Fruit fly (Drosophila melanogaster) whole organism, embryonic: ENCODE data around the gene CG42819.

Source experiments
- ATbp ChIP-seq: fragments of 200-800 bp; sonication (Bioruptor generic); optimal IDR thresholded peaks from 2 replicates; lab custom pipeline; 2017; ENCODE audit warnings: missing biosample characterization, mild to moderate bottlenecking, missing genetic modification characterization, missing genetic modification reagents
- Aef1 ChIP-seq: fragments of 200-800 bp; sonication (Bioruptor generic); IDR thresholded peaks from 3 replicates; pipeline ENCODE4 v1.3.6; 2022; ENCODE audit warnings: missing biosample characterization, missing genetic modification characterization
- CG10209 ChIP-seq: fragments of 200-800 bp; sonication (Bioruptor generic); optimal IDR thresholded peaks from 3 replicates; lab custom pipeline; 2017; ENCODE audit warnings: missing biosample characterization, mild to moderate bottlenecking, missing genetic modification characterization, missing genetic modification reagents
- CG11695 ChIP-seq: fragments of 200-800 bp; sonication (Bioruptor generic); IDR thresholded peaks from 3 replicates; pipeline ENCODE4 v1.3.6; 2022; ENCODE audit warnings: missing biosample characterization, missing genetic modification characterization
- CG11696 ChIP-seq: fragments of 200-800 bp; sonication (Bioruptor generic); IDR thresholded peaks from 2 replicates; pipeline ENCODE4 v1.3.6; 2022; ENCODE audit warnings: missing biosample characterization, missing genetic modification characterization
- CG14667 ChIP-seq: fragments of 200-800 bp; sonication (Bioruptor generic); IDR thresholded peaks from 2 replicates; pipeline ENCODE4 v1.3.6; 2022; ENCODE audit warnings: missing biosample characterization, missing genetic modification characterization
- CG15479 ChIP-seq: fragments of 200-800 bp; sonication (Bioruptor generic); optimal IDR thresholded peaks from 3 replicates; lab custom pipeline; 2019; ENCODE audit warnings: missing biosample characterization, mild to moderate bottlenecking, missing genetic modification characterization, moderate library complexity
- CG16813 ChIP-seq: fragments of 200-800 bp; sonication (Bioruptor generic); IDR thresholded peaks from 3 replicates; pipeline ENCODE4 v1.3.6; 2022; ENCODE audit warnings: missing biosample characterization, missing genetic modification characterization; ENCODE audit not compliant: partially characterized antibody
- CG16863 ChIP-seq: fragments of 200-800 bp; sonication (Bioruptor generic); optimal IDR thresholded peaks from 3 replicates; lab custom pipeline; 2016; ENCODE audit warnings: missing biosample characterization, missing genetic modification characterization
- CG17359 ChIP-seq: fragments of 200-800 bp; sonication (Bioruptor generic); optimal IDR thresholded peaks from 3 replicates; lab custom pipeline; 2018; ENCODE audit warnings: missing biosample characterization, mild to moderate bottlenecking, missing genetic modification characterization, moderate library complexity
- CG18011 ChIP-seq: fragments of 200-800 bp; sonication (Bioruptor generic); optimal IDR thresholded peaks from 2 replicates; lab custom pipeline; 2017; ENCODE audit warnings: missing biosample characterization, missing genetic modification characterization, mild to moderate bottlenecking, moderate library complexity, missing genotype
- CG2120 ChIP-seq: fragments of 200-800 bp; sonication (Bioruptor generic); optimal IDR thresholded peaks from 3 replicates; lab custom pipeline; 2016; ENCODE audit warnings: missing biosample characterization, missing genetic modification characterization
- CG4707 ChIP-seq: fragments of 200-800 bp; sonication (Bioruptor generic); optimal IDR thresholded peaks from 2 replicates; lab custom pipeline; 2018; ENCODE audit warnings: missing biosample characterization, mild to moderate bottlenecking, missing genetic modification characterization, moderate library complexity
- CG6654 ChIP-seq: fragments of 200-800 bp; sonication (Bioruptor generic); optimal IDR thresholded peaks from 2 replicates; lab custom pipeline; 2017; ENCODE audit warnings: missing biosample characterization, mild to moderate bottlenecking, missing genetic modification characterization
- CrebB ChIP-seq: fragments of 200-800 bp; sonication (Bioruptor generic); optimal IDR thresholded peaks from 3 replicates; lab custom pipeline; 2018; ENCODE audit warnings: missing biosample characterization, mild to moderate bottlenecking, missing genetic modification characterization
- Deaf1 ChIP-seq: fragments of 200-800 bp; optimal IDR thresholded peaks from 3 replicates; lab custom pipeline; 2019; ENCODE audit warnings: missing biosample characterization, mild to moderate bottlenecking, missing genetic modification characterization, moderate library complexity
- ERR ChIP-seq: fragments of 200-800 bp; sonication (Bioruptor generic); optimal IDR thresholded peaks from 2 replicates; lab custom pipeline; 2016; ENCODE audit warnings: missing biosample characterization, missing genetic modification characterization
- Gug ChIP-seq: fragments of 200-800 bp; sonication (Bioruptor generic); IDR thresholded peaks from 4 replicates; pipeline ENCODE4 v1.3.6; 2022; ENCODE audit warnings: missing biosample characterization, missing genetic modification characterization
- Hr51 ChIP-seq, 2 experiments: fragments of 200-800 bp; sonication (Bioruptor generic); optimal IDR thresholded peaks; 2 replicates in 1 of 2; 3 replicates in 1 of 2; lab custom pipeline; 2016 to 2018; ENCODE audit warnings: missing biosample characterization in 2 of 2, missing genetic modification characterization in 2 of 2, mild to moderate bottlenecking in 1 of 2, moderate library complexity in 1 of 2
- MBD-R2 ChIP-seq: fragments of 200-800 bp; sonication (Bioruptor generic); IDR thresholded peaks from 2 replicates; pipeline ENCODE4 v1.3.6; 2022; ENCODE audit warnings: missing biosample characterization, missing genetic modification characterization
- MESR4 ChIP-seq: fragments of 200-800 bp; sonication (Bioruptor generic); optimal IDR thresholded peaks from 2 replicates; lab custom pipeline; 2018; ENCODE audit warnings: missing biosample characterization, mild to moderate bottlenecking, missing genetic modification characterization, moderate library complexity
- MTF-1 ChIP-seq: fragments of 200-800 bp; sonication (Bioruptor generic); optimal IDR thresholded peaks from 2 replicates; lab custom pipeline; 2018; ENCODE audit warnings: missing biosample characterization, mild to moderate bottlenecking, missing genetic modification characterization, borderline replicate concordance
- Myb ChIP-seq: fragments of 200-800 bp; sonication (Bioruptor generic); optimal IDR thresholded peaks from 2 replicates; lab custom pipeline; 2016; ENCODE audit warnings: missing biosample characterization, missing genetic modification characterization
- NC2α ChIP-seq: fragments of 200-800 bp; sonication (Bioruptor generic); optimal IDR thresholded peaks from 2 replicates; lab custom pipeline; 2016; ENCODE audit warnings: missing biosample characterization, missing genetic modification characterization
- Poxn ChIP-seq: fragments of 200-800 bp; sonication (Bioruptor generic); IDR thresholded peaks from 2 replicates; pipeline ENCODE4 v1.3.6; 2022; ENCODE audit warnings: missing biosample characterization, missing genetic modification characterization
- Ptx1 ChIP-seq: fragments of 200-800 bp; sonication (Bioruptor generic); IDR thresholded peaks from 2 replicates; pipeline ENCODE4 v1.3.6; 2022; ENCODE audit warnings: missing biosample characterization, missing genetic modification characterization
- Xrp1 ChIP-seq: fragments of 200-800 bp; sonication (Bioruptor generic); IDR thresholded peaks from 2 replicates; pipeline ENCODE4 v1.3.6; 2022; ENCODE audit warnings: missing biosample characterization, missing genetic modification characterization
- abd-A ChIP-seq: fragments of 200-800 bp; sonication (Bioruptor generic); optimal IDR thresholded peaks from 3 replicates; lab custom pipeline; 2019; ENCODE audit warnings: missing biosample characterization, mild to moderate bottlenecking, missing genetic modification characterization, moderate library complexity
- az2 ChIP-seq: fragments of 200-800 bp; sonication (Bioruptor generic); optimal IDR thresholded peaks from 3 replicates; lab custom pipeline; 2016; ENCODE audit warnings: missing biosample characterization, missing genetic modification characterization
- caup ChIP-seq: fragments of 200-800 bp; sonication (Bioruptor generic); optimal IDR thresholded peaks from 3 replicates; lab custom pipeline; 2017; ENCODE audit warnings: missing biosample characterization, mild to moderate bottlenecking, missing genetic modification characterization, moderate library complexity; ENCODE audit not compliant: severe bottlenecking
- corto ChIP-seq: fragments of 200-800 bp; sonication (Bioruptor generic); optimal IDR thresholded peaks from 2 replicates; lab custom pipeline; 2016; ENCODE audit warnings: missing biosample characterization, mild to moderate bottlenecking, missing genetic modification characterization, moderate library complexity
- crc ChIP-seq: fragments of 200-800 bp; sonication (Bioruptor generic); optimal IDR thresholded peaks from 2 replicates; lab custom pipeline; 2016; ENCODE audit warnings: missing biosample characterization, missing genetic modification characterization
- grau ChIP-seq: fragments of 200-800 bp; optimal IDR thresholded peaks from 3 replicates; lab custom pipeline; 2019; ENCODE audit warnings: missing biosample characterization, mild to moderate bottlenecking, missing genetic modification characterization, moderate library complexity
- kay ChIP-seq: fragments of 200-800 bp; sonication (Bioruptor generic); optimal IDR thresholded peaks from 2 replicates; lab custom pipeline; 2016; ENCODE audit warnings: missing biosample characterization, missing genetic modification characterization
- knrl ChIP-seq: fragments of 200-800 bp; sonication (Bioruptor generic); IDR thresholded peaks from 3 replicates; pipeline ENCODE4 v1.3.6; 2022; ENCODE audit warnings: missing biosample characterization, missing genetic modification characterization; ENCODE audit not compliant: partially characterized antibody
- lola ChIP-seq, 3 experiments: fragments of >200 bp in 2 of 3; fragments of 200-800 bp in 1 of 3; sonication (Bioruptor generic) in 1 of 3; optimal IDR thresholded peaks; 2 replicates each; lab custom pipeline; 2017 to 2019; ENCODE audit warnings: missing biosample characterization in 3 of 3, missing genetic modification characterization in 3 of 3, mild to moderate bottlenecking in 1 of 3, moderate library complexity in 1 of 3
- lov ChIP-seq, 2 experiments: fragments of 200-800 bp in 1 of 2; fragments of >200 bp in 1 of 2; sonication (Bioruptor generic) in 1 of 2; IDR thresholded peaks in 1 of 2; optimal IDR thresholded peaks in 1 of 2; 2 replicates in 1 of 2; 3 replicates in 1 of 2; pipeline versions ENCODE4 v1.3.6 to Lab custom; 2017 to 2022; ENCODE audit warnings: missing biosample characterization in 1 of 2, missing genetic modification characterization in 1 of 2
- nerfin-1 ChIP-seq: fragments of 200-800 bp; sonication (Bioruptor generic); optimal IDR thresholded peaks from 3 replicates; lab custom pipeline; 2019; ENCODE audit warnings: missing biosample characterization, mild to moderate bottlenecking, missing genetic modification characterization, moderate library complexity
- nom ChIP-seq: fragments of 200-800 bp; sonication (Bioruptor generic); optimal IDR thresholded peaks from 2 replicates; lab custom pipeline; 2017; ENCODE audit warnings: missing biosample characterization, missing genetic modification characterization, mild to moderate bottlenecking, moderate library complexity, missing genetic modification reagents
- org-1 ChIP-seq: fragments of 200-800 bp; sonication (Bioruptor generic); optimal IDR thresholded peaks from 2 replicates; lab custom pipeline; 2017; ENCODE audit warnings: missing biosample characterization, missing genetic modification characterization
- otp ChIP-seq: fragments of 200-800 bp; sonication (Bioruptor generic); IDR thresholded peaks from 3 replicates; pipeline ENCODE4, ENCODE4 v1.3.6; 2022; ENCODE audit warnings: missing biosample characterization, missing genetic modification characterization
- sd ChIP-seq: fragments of 200-800 bp; sonication (Bioruptor generic); optimal IDR thresholded peaks from 3 replicates; lab custom pipeline; 2018; ENCODE audit warnings: missing biosample characterization, mild to moderate bottlenecking, missing genetic modification characterization, moderate library complexity
- sna ChIP-seq: fragments of 200-800 bp; sonication (Bioruptor generic); IDR thresholded peaks from 2 replicates; pipeline ENCODE4 v1.3.6; 2022; ENCODE audit warnings: missing biosample characterization, missing genetic modification characterization; ENCODE audit not compliant: partially characterized antibody
- so ChIP-seq: fragments of 200-800 bp; sonication (Bioruptor generic); IDR thresholded peaks from 3 replicates; pipeline ENCODE4 v1.3.6; 2022; ENCODE audit warnings: missing biosample characterization, missing genetic modification characterization
- sob ChIP-seq: fragments of 200-800 bp; sonication (Bioruptor generic); IDR thresholded peaks from 2 replicates; pipeline ENCODE4 v1.3.6; 2022; ENCODE audit warnings: missing biosample characterization, missing genetic modification characterization
- tx ChIP-seq: fragments of 200-800 bp; sonication (Bioruptor generic); optimal IDR thresholded peaks from 2 replicates; lab custom pipeline; 2016; ENCODE audit warnings: missing biosample characterization, missing genetic modification characterization
- wdn ChIP-seq: fragments of 200-800 bp; sonication (Bioruptor generic); IDR thresholded peaks from 2 replicates; pipeline ENCODE4 v1.3.6; 2022; ENCODE audit warnings: missing biosample characterization, missing genetic modification characterization

Gene CG42819

dm6 chr2L:8365701-8366643 is 23.2 kb downstream of the CG42819 start, which contains the start of gene Pp2A-29B:
Pp2A-29B (plus strand) TSS chr2L:8366038.
- TF ChIP-seq Xrp1 (GFP tag; lab: Robert Waterston, UW), result no peak
- no peak for TF ChIP-seq Myb
- no peak for TF ChIP-seq so (GFP tag; lab: Robert Waterston, UW)
- no peak for TF ChIP-seq lov (optimal IDR thresholded peaks at IDR 0.05; lab: Kevin White, UChicago)
- no peak for TF ChIP-seq lov (GFP tag; IDR thresholded peaks at IDR 0.05; lab: Robert Waterston, UW)
- TF ChIP-seq CG10209 (GFP tag; lab: Kevin White, UChicago), result no peak
- peak; percentile 8; the same call in 1 of the 4 replicates for TF ChIP-seq Gug
- peak; percentile 100 for TF ChIP-seq CG16813 (GFP tag; lab: Robert Waterston, UW)
- TF ChIP-seq ERR (GFP tag; lab: Kevin White, UChicago), result no peak
- peak; percentile 100 for TF ChIP-seq knrl
- TF ChIP-seq corto, result no peak
- no peak for TF ChIP-seq CrebB (tag; lab: Kevin White, UChicago)
- TF ChIP-seq Aef1 (GFP tag; lab: Robert Waterston, UW), result no peak
- TF ChIP-seq MESR4 (GFP tag; lab: Kevin White, UChicago), result peak; percentile 87
- no peak for TF ChIP-seq org-1 (GFP tag; lab: Kevin White, UChicago)
- TF ChIP-seq CG4707 (GFP tag; lab: Kevin White, UChicago), result no peak
- TF ChIP-seq CG11695 (GFP tag; lab: Robert Waterston, UW), result no peak
- no peak for TF ChIP-seq Poxn (GFP tag; lab: Robert Waterston, UW)
- peak; percentile 28 for TF ChIP-seq CG17359 (tag; lab: Kevin White, UChicago)
- TF ChIP-seq CG11696 (GFP tag; lab: Robert Waterston, UW), result no peak
- TF ChIP-seq CG14667, result no peak
- no peak for TF ChIP-seq CG6654 (GFP tag; lab: Kevin White, UChicago)
- TF ChIP-seq NC2α (GFP tag; lab: Kevin White, UChicago), result no peak
- TF ChIP-seq sna (GFP tag; lab: Robert Waterston, UW), result peak; percentile 99
- TF ChIP-seq grau, result peak; percentile 45
- TF ChIP-seq CG18011 (GFP tag; lab: Kevin White, UChicago), result peak; percentile 97
- no peak for TF ChIP-seq caup (GFP tag; lab: Kevin White, UChicago)
- 0 out of 2 replicates have a peak, but pooled peaks have one; percentile 30 for TF ChIP-seq sob (GFP tag; lab: Robert Waterston, UW)
- TF ChIP-seq az2 (GFP tag; lab: Kevin White, UChicago), result peak; percentile 3
- TF ChIP-seq tx (GFP tag; lab: Kevin White, UChicago), result no peak
- TF ChIP-seq wdn (GFP tag; lab: Robert Waterston, UW), result no peak
- TF ChIP-seq CG16863 (GFP tag; lab: Kevin White, UChicago), result no peak
- peak; percentile 100 for TF ChIP-seq nerfin-1 (tag; lab: Kevin White, UChicago)
- peak in 1 of 3 experiments; percentile 32 for TF ChIP-seq lola (GFP tag; optimal IDR thresholded peaks at IDR 0.05; lab: Kevin White, UChicago)
- TF ChIP-seq abd-A (tag; lab: Kevin White, UChicago), result peak; percentile 89
- no peak for TF ChIP-seq kay (GFP tag; lab: Kevin White, UChicago)
- peak; percentile 7 for TF ChIP-seq Deaf1 (tag; lab: Kevin White, UChicago)
- peak; percentile 92 for TF ChIP-seq sd
- no peak for TF ChIP-seq nom (GFP tag; lab: Kevin White, UChicago)
- 0 out of 2 replicates have a peak, but pooled peaks have one; percentile 7 for TF ChIP-seq MBD-R2 (GFP tag; lab: Robert Waterston, UW)
- no peak for TF ChIP-seq crc (GFP tag; lab: Kevin White, UChicago)
- no peak for TF ChIP-seq MTF-1 (GFP tag; lab: Kevin White, UChicago)
- no peak for TF ChIP-seq otp
- peak; percentile 37 for TF ChIP-seq CG15479 (GFP tag; lab: Kevin White, UChicago)
- no peak for TF ChIP-seq Hr51 (GFP tag; optimal IDR thresholded peaks at IDR 0.05; lab: Kevin White, UChicago)
- TF ChIP-seq Ptx1 (GFP tag; lab: Robert Waterston, UW), result no peak
- peak; percentile 19 for TF ChIP-seq CG2120 (GFP tag; lab: Kevin White, UChicago)
- no peak for TF ChIP-seq ATbp (GFP tag; lab: Kevin White, UChicago)
